Worm (Caenorhabditis elegans) whole organism, midembryonic: Measurements from ENCODE around the gene Y38H6C.9.

ENCODE experiments used
- T22C8.4 ChIP-seq: fragments of 200-800 bp; sonication (Bioruptor generic); IDR thresholded peaks from 2 replicates; pipeline ENCODE4 v1.3.6; 2022; ENCODE audit warnings: missing genetic modification characterization, missing compliant biosample characterization
- cog-1 ChIP-seq: sonication (generic microtip); optimal IDR thresholded peaks from 2 replicates; lab custom pipeline; 2016; ENCODE audit warnings: missing genetic modification characterization, missing compliant biosample characterization
- flt-1 ChIP-seq: fragments of 200-800 bp; sonication (Bioruptor generic); IDR thresholded peaks from 2 replicates; pipeline ENCODE4 v1.3.6; 2022; ENCODE audit warnings: missing genetic modification characterization, missing compliant biosample characterization
- klf-2 ChIP-seq: fragments of 200-800 bp; sonication (Bioruptor generic); conservative IDR thresholded peaks from 2 replicates; pipeline ENCODE4 v1.3.6; 2022; ENCODE audit warnings: missing genetic modification reagents, missing genetic modification characterization, missing compliant biosample characterization
- med-1 ChIP-seq: sonication (generic microtip); optimal IDR thresholded peaks from 2 replicates; lab custom pipeline; 2017; ENCODE audit warnings: missing genetic modification characterization, mild to moderate bottlenecking, missing compliant biosample characterization, antibody characterized with exemption, missing genetic modification reagents; ENCODE audit not compliant: insufficient read depth
- ref-1 ChIP-seq: fragments of 200-800 bp; sonication (Bioruptor generic); conservative IDR thresholded peaks from 2 replicates; pipeline ENCODE4 v1.3.6; 2022; ENCODE audit warnings: missing genetic modification reagents, missing genetic modification characterization, missing compliant biosample characterization
- tab-1 ChIP-seq: fragments of 200-800 bp; sonication (Bioruptor generic); IDR thresholded peaks from 2 replicates; pipeline ENCODE4 v1.3.6; 2022; ENCODE audit warnings: missing genetic modification characterization, missing compliant biosample characterization
- ztf-23 ChIP-seq: fragments of 200-800 bp; sonication (Bioruptor generic); IDR thresholded peaks from 2 replicates; pipeline ENCODE4 v1.3.6; 2022; ENCODE audit warnings: missing genetic modification reagents, missing genetic modification characterization, missing compliant biosample characterization
- ztf-29 ChIP-seq: fragments of 200-800 bp; sonication (Bioruptor generic); IDR thresholded peaks from 2 replicates; pipeline ENCODE4 v1.3.6; 2022; ENCODE audit warnings: missing genetic modification reagents, missing genetic modification characterization, missing compliant biosample characterization

Y38H6C.9 gene

DNA sequence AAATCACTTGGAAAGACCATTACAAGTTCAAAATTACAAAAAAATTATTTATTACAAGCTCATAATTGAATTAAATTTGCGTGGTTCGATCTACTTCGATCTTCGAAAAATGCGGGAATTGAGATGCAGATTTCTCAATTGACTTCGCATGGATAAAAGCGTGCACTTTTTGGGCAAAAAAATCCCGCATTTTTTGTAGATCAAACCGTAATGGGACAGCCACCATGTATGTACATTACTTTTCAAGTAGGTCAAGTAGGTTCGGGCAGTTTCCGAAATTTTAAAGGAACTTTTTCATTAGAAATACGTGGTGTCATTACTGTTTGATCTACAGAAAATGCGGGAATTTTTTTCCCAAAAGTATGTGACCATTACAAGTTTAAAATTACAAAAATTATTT, 24.5 kb downstream of the Y38H6C.9 start:
- TF ChIP-seq T22C8.4 (no peak), ztf-29 (GFP tag; lab: Robert Waterston, UW) (no peak), tab-1 (GFP tag; lab: Robert Waterston, UW) (no peak), ztf-23 (GFP tag; lab: Robert Waterston, UW) (no peak), cog-1 (tag; lab: Kevin White, UChicago) (no peak), ref-1 (GFP tag; lab: Robert Waterston, UW) (no peak), med-1 (GFP tag; lab: Kevin White, UChicago) (no peak), klf-2 (GFP tag; lab: Robert Waterston, UW) (no peak), flt-1 (GFP tag; lab: Robert Waterston, UW) (no peak)

DNA sequence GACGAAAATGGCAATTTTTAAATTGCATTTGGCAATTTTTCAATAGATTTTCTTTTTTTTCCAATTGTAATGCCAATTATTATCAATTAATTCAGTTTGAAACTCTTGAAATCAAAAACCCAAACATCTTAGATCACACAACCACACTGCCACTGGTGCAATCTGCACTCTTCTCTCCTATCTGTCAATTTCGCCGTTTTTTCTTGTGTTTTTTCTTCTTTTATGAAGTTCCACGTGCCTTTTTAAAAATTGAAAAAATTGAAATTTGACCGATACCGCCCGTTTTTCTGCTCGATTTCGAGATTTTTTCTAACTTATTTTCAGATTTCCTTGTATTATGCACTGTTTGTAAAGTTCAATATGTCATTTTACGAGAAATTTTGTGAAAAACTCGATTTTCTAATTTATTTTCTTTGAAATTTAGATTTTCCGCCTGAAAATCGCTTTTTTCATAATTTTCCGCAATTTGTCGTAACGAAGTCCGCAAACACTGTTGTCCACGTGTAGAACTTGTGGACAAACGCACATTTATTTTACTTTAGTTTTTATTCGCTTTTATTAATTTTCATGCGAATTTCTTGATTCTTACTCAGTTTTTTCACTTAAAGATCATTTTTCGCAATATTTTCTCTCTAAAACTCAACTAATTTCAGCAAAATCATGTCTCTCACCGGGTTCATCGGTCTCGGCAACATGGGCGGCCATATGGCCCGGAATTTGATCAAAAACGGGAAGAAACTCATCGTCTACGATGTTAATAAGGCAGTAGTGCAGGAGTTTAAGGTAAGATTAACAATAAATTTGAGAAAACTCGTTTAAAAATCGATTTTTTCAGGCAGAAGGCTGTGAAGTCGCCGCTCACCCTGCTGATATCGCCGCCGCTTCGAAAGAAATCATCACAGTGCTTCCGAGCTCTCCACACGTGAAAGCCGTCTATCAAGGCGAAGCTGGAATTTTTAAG, 28.5 kb downstream of the Y38H6C.9 start, which contains the start of gene B0250.5:
B0250.5 (plus strand) TSS at position 654 of the 961 bp plus-strand sequence.
- no peak for TF ChIP-seq med-1 (GFP tag; lab: Kevin White, UChicago)
- 0 out of 2 replicates have a peak, but pooled peaks have one; percentile 42 for TF ChIP-seq ztf-23 (GFP tag; lab: Robert Waterston, UW)
- TF ChIP-seq flt-1 (GFP tag; lab: Robert Waterston, UW), result no peak
- no peak for TF ChIP-seq klf-2 (GFP tag; lab: Robert Waterston, UW)

- TF ChIP-seq flt-1 (GFP tag; lab: Robert Waterston, UW) (no peak), cog-1 (tag; lab: Kevin White, UChicago) (no peak), ztf-23 (GFP tag; lab: Robert Waterston, UW) (no peak)
Measured at ce11 chrV:20492385-20492784, 29.7 kb downstream of the Y38H6C.9 start, which contains the start of gene srbc-79. TSS of gene srbc-79 (minus strand) at chrV:20492485.

- no peak for TF ChIP-seq T22C8.4
- no peak for TF ChIP-seq ztf-29 (GFP tag; lab: Robert Waterston, UW)
- TF ChIP-seq klf-2 (GFP tag; lab: Robert Waterston, UW), result no peak
- no peak for TF ChIP-seq flt-1 (GFP tag; lab: Robert Waterston, UW)
- TF ChIP-seq ref-1 (GFP tag; lab: Robert Waterston, UW), result no peak
- TF ChIP-seq cog-1 (tag; lab: Kevin White, UChicago), result no peak
- no peak for TF ChIP-seq ztf-23 (GFP tag; lab: Robert Waterston, UW)
- TF ChIP-seq med-1 (GFP tag; lab: Kevin White, UChicago), result no peak
- no peak for TF ChIP-seq tab-1 (GFP tag; lab: Robert Waterston, UW)
Measured at ce11 chrV:20489102-20489501, 33.0 kb downstream of the Y38H6C.9 start, which contains the start of gene srbc-78. TSS of gene srbc-78 (minus strand) at chrV:20489202.

DNA sequence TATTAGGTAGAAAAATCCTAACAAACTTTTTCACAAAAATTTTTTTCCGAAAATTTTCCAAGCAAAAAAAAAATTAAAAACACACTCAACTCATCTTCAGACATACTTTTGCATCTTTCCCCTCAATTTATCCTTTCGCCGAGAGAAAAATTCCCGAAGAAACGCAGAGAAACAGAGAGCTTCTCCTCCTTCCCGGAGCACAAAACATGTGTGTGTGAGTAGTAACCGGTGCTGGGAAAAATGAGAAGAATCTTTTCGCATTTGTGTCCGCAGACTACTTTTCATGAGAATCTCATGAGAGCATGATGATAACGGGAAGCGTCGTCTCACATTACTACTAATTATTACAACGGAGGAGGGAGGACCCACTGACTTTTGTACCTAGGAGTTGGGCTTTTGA, 35.5 kb downstream of the Y38H6C.9 start:
- TF ChIP-seq T22C8.4 (no peak), ztf-29 (GFP tag; lab: Robert Waterston, UW) (no peak), med-1 (GFP tag; lab: Kevin White, UChicago) (no peak)

ce11 chrV:20485285-20485684, 36.8 kb downstream of the Y38H6C.9 start, which contains the start of gene dhcr-7:
TSS of gene dhcr-7 (minus strand) at chrV:20485385.
- TF ChIP-seq cog-1 (tag; lab: Kevin White, UChicago), result no peak
- no peak for TF ChIP-seq tab-1 (GFP tag; lab: Robert Waterston, UW)
- no peak for TF ChIP-seq ref-1 (GFP tag; lab: Robert Waterston, UW)
- no peak for TF ChIP-seq med-1 (GFP tag; lab: Kevin White, UChicago)
- TF ChIP-seq flt-1 (GFP tag; lab: Robert Waterston, UW), result no peak
- TF ChIP-seq ztf-29 (GFP tag; lab: Robert Waterston, UW), result no peak
- no peak for TF ChIP-seq T22C8.4
- TF ChIP-seq ztf-23 (GFP tag; lab: Robert Waterston, UW), result no peak
- no peak for TF ChIP-seq klf-2 (GFP tag; lab: Robert Waterston, UW)

- TF ChIP-seq T22C8.4 (no peak), cog-1 (tag; lab: Kevin White, UChicago) (no peak), med-1 (GFP tag; lab: Kevin White, UChicago) (no peak), ref-1 (GFP tag; lab: Robert Waterston, UW) (no peak), flt-1 (GFP tag; lab: Robert Waterston, UW) (no peak), ztf-23 (GFP tag; lab: Robert Waterston, UW) (no peak), ztf-29 (GFP tag; lab: Robert Waterston, UW) (no peak), klf-2 (GFP tag; lab: Robert Waterston, UW) (no peak), tab-1 (GFP tag; lab: Robert Waterston, UW) (no peak)
Measured at ce11 chrV:20480790-20481189, 41.3 kb downstream of the Y38H6C.9 start.

DNA sequence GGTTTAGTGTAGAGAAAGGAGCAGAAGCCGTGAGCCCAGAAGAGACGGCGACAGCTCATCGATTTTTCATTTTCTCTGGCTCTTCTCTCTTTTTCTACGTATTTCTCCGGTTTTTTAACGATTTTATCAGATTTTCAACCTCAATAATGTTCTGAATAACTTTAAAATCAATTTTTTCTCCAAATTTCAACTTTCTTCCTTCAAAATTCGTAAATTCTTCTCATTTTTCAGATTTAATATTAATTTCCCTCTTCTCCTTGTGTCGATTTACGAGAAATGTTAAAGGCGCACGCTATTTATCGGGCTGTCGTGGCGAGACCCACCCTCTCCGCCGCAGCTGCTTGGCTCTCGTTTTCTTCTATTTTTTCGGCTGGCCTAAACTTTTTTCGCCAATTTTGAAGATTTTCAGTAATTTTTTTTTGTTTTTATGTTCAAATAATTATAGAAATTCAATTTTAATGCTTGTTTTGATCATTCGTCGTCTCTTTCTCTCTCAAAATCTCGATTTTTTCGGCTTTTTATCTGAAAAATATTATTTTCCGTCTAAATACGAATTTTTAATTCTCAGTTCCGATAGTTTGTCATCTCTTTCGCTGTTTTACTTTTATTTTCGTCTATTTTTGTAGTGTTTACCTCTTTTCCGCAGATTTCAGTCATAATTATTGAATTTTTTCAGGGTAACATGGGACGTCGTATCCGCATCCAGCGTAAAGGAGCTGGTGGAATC, 42.9 kb downstream of the Y38H6C.9 start, which contains the start of the genes calf-1 and rpl-2:
calf-1 (minus strand) TSS at position 77 of the 727 bp plus-strand sequence.
rpl-2 (plus strand) TSS at position 677 of the 727 bp plus-strand sequence.
- no peak for TF ChIP-seq cog-1 (tag; lab: Kevin White, UChicago)
- TF ChIP-seq klf-2 (GFP tag; lab: Robert Waterston, UW), result no peak
- TF ChIP-seq flt-1 (GFP tag; lab: Robert Waterston, UW), result no peak
- TF ChIP-seq ref-1 (GFP tag; lab: Robert Waterston, UW), result no peak
- no peak for TF ChIP-seq med-1 (GFP tag; lab: Kevin White, UChicago)
- TF ChIP-seq ztf-29 (GFP tag; lab: Robert Waterston, UW), result no peak
- TF ChIP-seq T22C8.4, result no peak
- TF ChIP-seq ztf-23 (GFP tag; lab: Robert Waterston, UW), result no peak
- TF ChIP-seq tab-1 (GFP tag; lab: Robert Waterston, UW), result no peak
